Worm (Caenorhabditis elegans) whole organism, L3 larva: Measurements from ENCODE around the gene Y14H12A.1.

Experiments used
- ceh-82 ChIP-seq: fragments of 150-350 bp; optimal IDR thresholded peaks from 2 replicates; lab custom pipeline; 2014; ENCODE audit warnings: missing biosample characterization, missing genetic modification characterization
- fos-1 ChIP-seq: fragments of 150-350 bp; optimal IDR thresholded peaks from 2 replicates; lab custom pipeline; 2014; ENCODE audit warnings: missing biosample characterization, missing genetic modification characterization
- jun-1 ChIP-seq: fragments of 150-350 bp; optimal IDR thresholded peaks from 2 replicates; lab custom pipeline; 2014; ENCODE audit warnings: missing biosample characterization, missing genetic modification reagents, missing genetic modification characterization
- lin-39 ChIP-seq: fragments of 150-350 bp; optimal IDR thresholded peaks from 2 replicates; lab custom pipeline; 2018; ENCODE audit warnings: missing biosample characterization, missing genetic modification reagents, missing genetic modification characterization
- mdl-1 ChIP-seq: fragments of 150-350 bp; optimal IDR thresholded peaks from 2 replicates; lab custom pipeline; 2014; ENCODE audit warnings: missing biosample characterization, missing genetic modification characterization
- nhr-12 ChIP-seq: fragments of 150-350 bp; optimal IDR thresholded peaks from 2 replicates; lab custom pipeline; 2014; ENCODE audit warnings: missing biosample characterization, missing genetic modification characterization
- nhr-43 ChIP-seq: sonication (generic microtip); optimal IDR thresholded peaks from 2 replicates; lab custom pipeline; 2016; ENCODE audit warnings: mild to moderate bottlenecking, missing genetic modification characterization, missing compliant biosample characterization; ENCODE audit not compliant: poor library complexity, severe bottlenecking
- nhr-77 ChIP-seq: fragments of 150-350 bp; optimal IDR thresholded peaks from 2 replicates; lab custom pipeline; 2014; ENCODE audit warnings: missing biosample characterization, missing genetic modification characterization
- unc-62 ChIP-seq: fragments of 150-350 bp; sonication (generic microtip); optimal IDR thresholded peaks from 4 replicates; lab custom pipeline; 2014; ENCODE audit warnings: missing biosample characterization, missing genetic modification reagents, missing genetic modification characterization

DNA sequence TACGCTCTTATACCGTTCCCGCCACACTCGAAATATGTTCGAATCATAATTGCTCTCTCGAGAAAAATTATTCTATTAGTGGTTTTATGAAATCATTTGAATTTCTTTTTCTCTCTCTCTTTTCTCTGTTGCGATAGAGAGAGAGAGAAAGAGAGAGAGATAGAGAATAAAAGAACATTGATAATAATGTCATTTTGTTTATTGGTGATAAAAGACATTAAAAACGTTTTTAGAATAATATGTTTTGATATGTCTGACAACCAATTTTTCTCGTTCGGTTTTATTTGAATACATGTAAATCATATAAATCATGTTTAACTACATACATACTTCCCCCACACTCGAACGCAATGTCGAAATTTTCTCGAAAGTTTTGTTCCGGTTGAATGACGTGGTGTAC, 40.0 kb upstream of the Y14H12A.1 start:
- TF ChIP-seq ceh-82: no peak
- TF ChIP-seq fos-1 (tag; lab: Kevin White, UChicago): no peak
- no peak for TF ChIP-seq nhr-43 (tag; lab: Kevin White, UChicago)
- no peak for TF ChIP-seq jun-1 (tag; lab: Kevin White, UChicago)
- TF ChIP-seq lin-39 (tag; lab: Kevin White, UChicago): no peak
- TF ChIP-seq nhr-12 (tag; lab: Kevin White, UChicago): no peak
- no peak for TF ChIP-seq mdl-1 (tag; lab: Kevin White, UChicago)
- TF ChIP-seq unc-62 (GFP tag; lab: Kevin White, UChicago): no peak
- TF ChIP-seq nhr-77: no peak
